Fruit fly (Drosophila melanogaster): Measurements from ENCODE around the gene lectin-29Ca.

- TF ChIP-seq CG8478 (optimal IDR thresholded peaks at IDR 0.05) = no peak
- TF ChIP-seq CTCF (optimal IDR thresholded peaks at IDR 0.05) = no peak
Measured at dm6 chr2L:8370364-8371326, 23.4 kb downstream of the lectin-29Ca start, which contains the start of gene CG17292.

All from S2 (cell line).